Fruit fly (Drosophila melanogaster) whole organism: Measurements from ENCODE around the gene CG13117.

Experiments used
- CG8478 ChIP-seq: fragments of >200 bp; optimal IDR thresholded peaks from 2 replicates; lab custom pipeline; 2018; ENCODE audit warnings: inconsistent platforms
- Dll ChIP-seq: fragments of >200 bp; optimal IDR thresholded peaks from 2 replicates; lab custom pipeline; 2017
- EcR ChIP-seq, 2 experiments: fragments of >200 bp; optimal IDR thresholded peaks; 2 replicates each; lab custom pipeline; 2017; ENCODE audit warnings: missing biosample characterization in 2 of 2, missing genetic modification characterization in 2 of 2, missing genetic modification reagents in 2 of 2
- pan ChIP-seq: fragments of >200 bp; optimal IDR thresholded peaks from 2 replicates; lab custom pipeline; 2017
- psq ChIP-seq: fragments of >200 bp; optimal IDR thresholded peaks from 2 replicates; lab custom pipeline; 2017
- usp ChIP-seq: fragments of >200 bp; optimal IDR thresholded peaks from 2 replicates; lab custom pipeline; 2017; ENCODE audit warnings: missing biosample characterization, missing genetic modification characterization, mixed read lengths

DNA sequence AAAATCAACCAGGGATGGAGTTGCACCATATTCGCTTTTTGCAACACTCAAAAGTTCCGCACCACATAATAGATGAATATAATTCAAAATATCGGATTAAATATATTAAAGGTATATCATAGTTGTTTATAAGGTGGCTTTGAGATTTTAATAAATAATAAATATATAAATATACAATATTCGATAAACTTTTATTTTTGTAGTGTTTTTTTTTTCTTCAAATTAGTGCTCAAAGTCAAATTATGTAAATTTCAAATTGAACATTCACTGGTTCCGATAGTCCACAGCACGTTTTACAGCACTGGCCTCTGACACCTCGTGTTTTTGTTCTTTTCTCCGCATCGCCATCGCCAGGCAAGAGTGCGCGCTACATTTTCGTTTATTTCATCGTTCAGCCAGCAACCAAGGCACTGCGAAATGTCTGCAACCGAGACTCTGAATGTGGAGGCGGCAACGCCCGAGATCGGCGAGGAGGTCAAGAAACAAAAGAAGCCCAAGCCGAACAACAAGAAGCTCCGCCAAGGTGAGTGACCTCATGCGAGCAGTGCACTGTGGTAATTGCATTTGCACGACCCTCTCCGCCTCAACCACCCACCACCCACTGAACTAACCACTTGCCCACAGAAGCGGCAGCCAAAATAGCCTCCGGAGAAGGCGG, 26.9 kb downstream of the CG13117 start, which contains the start of the genes Taf11 and und:
- TF ChIP-seq usp (no peak), CG8478 (lab: Kevin White, UChicago) (no peak), psq (lab: Kevin White, UChicago) (no peak), pan (lab: Kevin White, UChicago) (no peak), EcR (GFP tag; optimal IDR thresholded peaks at IDR 0.05; lab: Kevin White, UChicago) (peak in 1 of 2 experiments; percentile 95), Dll (lab: Kevin White, UChicago) (no peak)
